Worm (Caenorhabditis elegans) whole organism, L1 larva: ENCODE measurements around the gene srh-27.

Experiments used
- C04F5.9 ChIP-seq: sonication (generic microtip); optimal IDR thresholded peaks from 2 replicates; lab custom pipeline; 2016; ENCODE audit warnings: missing genetic modification characterization, missing compliant biosample characterization
- C16A3.4 ChIP-seq: fragments of 150-350 bp; optimal IDR thresholded peaks from 2 replicates; lab custom pipeline; 2014; ENCODE audit warnings: missing biosample characterization, missing genetic modification characterization
- alr-1 ChIP-seq: fragments of 200-800 bp; sonication (Bioruptor generic); optimal IDR thresholded peaks from 2 replicates; lab custom pipeline; 2018; ENCODE audit warnings: borderline replicate concordance, mild to moderate bottlenecking, missing genetic modification characterization, missing compliant biosample characterization
- ama-1 ChIP-seq: fragments of 150-350 bp; optimal IDR thresholded peaks from 2 replicates; lab custom pipeline; 2014
- ceh-63 ChIP-seq: fragments of 200-800 bp; sonication (Bioruptor generic); optimal IDR thresholded peaks from 2 replicates; lab custom pipeline; 2018; ENCODE audit warnings: mild to moderate bottlenecking, missing genetic modification characterization, missing compliant biosample characterization
- ceh-88 ChIP-seq: fragments of 200-800 bp; sonication (Bioruptor generic); IDR thresholded peaks from 2 replicates; pipeline ENCODE4 v1.3.6; 2022; ENCODE audit warnings: missing genetic modification characterization, missing compliant biosample characterization
- ceh-90 ChIP-seq: sonication (generic microtip); optimal IDR thresholded peaks from 2 replicates; lab custom pipeline; 2016; ENCODE audit warnings: missing genetic modification characterization, missing compliant biosample characterization
- efl-1 ChIP-seq, 4 experiments: fragments of 150-350 bp; optimal IDR thresholded peaks in 3 of 4; peaks in 1 of 4; 1 replicate in 1 of 4; 2 replicates in 3 of 4; lab custom pipeline; 2014; ENCODE audit warnings: missing biosample characterization in 2 of 4, missing genetic modification characterization in 2 of 4, missing genetic modification reagents in 2 of 4
- egl-13 ChIP-seq: sonication (generic microtip); optimal IDR thresholded peaks from 2 replicates; lab custom pipeline; 2016; ENCODE audit warnings: missing genotype, missing genetic modification reagents, missing genetic modification characterization, missing compliant biosample characterization
- egl-27 ChIP-seq, 2 experiments: fragments of 150-350 bp in 1 of 2; sonication (generic microtip); optimal IDR thresholded peaks; 3 replicates each; lab custom pipeline; 2017 to 2018; ENCODE audit warnings: missing biosample characterization in 2 of 2, missing genetic modification characterization in 2 of 2, missing genetic modification reagents in 2 of 2
- elt-3 ChIP-seq, 6 experiments: fragments of 150-350 bp in 1 of 6; sonication (generic microtip); optimal IDR thresholded peaks; 2 replicates each; lab custom pipeline; 2017 to 2018; ENCODE audit warnings: missing biosample characterization in 6 of 6, missing genetic modification characterization in 6 of 6, inconsistent platforms in 1 of 6
- ets-5 ChIP-seq: fragments of 200-800 bp; sonication (Bioruptor generic); IDR thresholded peaks from 2 replicates; pipeline ENCODE4 v1.3.6; 2022; ENCODE audit warnings: missing genetic modification characterization, missing compliant biosample characterization
- grh-1 ChIP-seq: fragments of 200-800 bp; sonication (Bioruptor generic); IDR thresholded peaks from 2 replicates; pipeline ENCODE4 v1.3.6; 2022; ENCODE audit warnings: missing genetic modification reagents, missing genetic modification characterization, missing compliant biosample characterization
- isw-1 ChIP-seq: fragments of 200-800 bp; sonication (Bioruptor generic); IDR thresholded peaks from 2 replicates; pipeline ENCODE4 v1.3.6; 2022; ENCODE audit warnings: missing genetic modification characterization, missing compliant biosample characterization
- lin-13 ChIP-seq: fragments of 150-350 bp; optimal IDR thresholded peaks from 2 replicates; lab custom pipeline; 2014; ENCODE audit warnings: missing biosample characterization, missing genetic modification reagents, missing genetic modification characterization
- lin-35 ChIP-seq, 2 experiments: fragments of 150-350 bp; optimal IDR thresholded peaks; 2 replicates each; lab custom pipeline; 2014; ENCODE audit warnings: missing biosample characterization in 2 of 2, missing genetic modification characterization in 2 of 2, missing genetic modification reagents in 2 of 2
- lin-39 ChIP-seq: fragments of 150-350 bp; optimal IDR thresholded peaks from 2 replicates; lab custom pipeline; 2014; ENCODE audit warnings: missing biosample characterization, missing genetic modification reagents, missing genetic modification characterization
- lir-3 ChIP-seq: sonication (generic microtip); optimal IDR thresholded peaks from 2 replicates; lab custom pipeline; 2016; ENCODE audit warnings: mild to moderate bottlenecking, missing genetic modification characterization, moderate library complexity, missing compliant biosample characterization; ENCODE audit not compliant: poor library complexity
- mdl-1 ChIP-seq, 2 experiments: fragments of 150-350 bp; optimal IDR thresholded peaks; 2 replicates each; lab custom pipeline; 2014 to 2017; ENCODE audit warnings: missing biosample characterization in 2 of 2, missing genetic modification characterization in 2 of 2, inconsistent platforms in 1 of 2
- mef-2 ChIP-seq: fragments of 150-350 bp; optimal IDR thresholded peaks from 2 replicates; lab custom pipeline; 2014; ENCODE audit warnings: missing biosample characterization, missing genetic modification characterization
- nhr-11 ChIP-seq: fragments of 150-350 bp; optimal IDR thresholded peaks from 2 replicates; lab custom pipeline; 2014; ENCODE audit warnings: missing biosample characterization, missing genetic modification characterization
- nhr-47 ChIP-seq: sonication (generic microtip); optimal IDR thresholded peaks from 2 replicates; lab custom pipeline; 2016; ENCODE audit warnings: mild to moderate bottlenecking, missing genetic modification characterization, moderate library complexity, missing compliant biosample characterization
- nhr-76 ChIP-seq: sonication (generic microtip); optimal IDR thresholded peaks from 2 replicates; lab custom pipeline; 2017; ENCODE audit warnings: missing biosample characterization, missing genetic modification characterization
- nhr-84 ChIP-seq: sonication (generic microtip); optimal IDR thresholded peaks from 2 replicates; lab custom pipeline; 2017; ENCODE audit warnings: missing biosample characterization, missing genetic modification characterization
- pax-3 ChIP-seq: fragments of 200-800 bp; sonication (Bioruptor generic); optimal IDR thresholded peaks from 2 replicates; lab custom pipeline; 2018; ENCODE audit warnings: mild to moderate bottlenecking, missing genetic modification characterization, moderate library complexity, missing compliant biosample characterization
- pqm-1 ChIP-seq: sonication (generic microtip); optimal IDR thresholded peaks from 3 replicates; lab custom pipeline; 2017; ENCODE audit warnings: missing biosample characterization, missing genetic modification characterization
- skn-1 ChIP-seq: fragments of 150-350 bp; optimal IDR thresholded peaks from 2 replicates; lab custom pipeline; 2014; ENCODE audit warnings: missing biosample characterization, missing genetic modification characterization
- sox-4 ChIP-seq: sonication (generic microtip); optimal IDR thresholded peaks from 2 replicates; lab custom pipeline; 2016; ENCODE audit warnings: missing genetic modification characterization, missing compliant biosample characterization
- sptf-1 ChIP-seq: fragments of 150-350 bp; optimal IDR thresholded peaks from 2 replicates; lab custom pipeline; 2014; ENCODE audit warnings: missing biosample characterization, missing genetic modification characterization
- swsn-7 ChIP-seq: sonication (generic microtip); optimal IDR thresholded peaks from 2 replicates; lab custom pipeline; 2016; ENCODE audit warnings: missing genetic modification characterization, missing compliant biosample characterization
- unc-130 ChIP-seq: fragments of 150-350 bp; optimal IDR thresholded peaks from 2 replicates; lab custom pipeline; 2017; ENCODE audit warnings: missing biosample characterization, missing genetic modification characterization, inconsistent platforms
- unc-30 ChIP-seq: sonication (generic microtip); optimal IDR thresholded peaks from 2 replicates; lab custom pipeline; 2017; ENCODE audit warnings: missing biosample characterization, missing genetic modification characterization
- unc-98 ChIP-seq: fragments of 200-800 bp; sonication (Bioruptor generic); IDR thresholded peaks from 2 replicates; pipeline ENCODE4 v1.3.6; 2022; ENCODE audit warnings: missing genetic modification characterization, missing compliant biosample characterization
- vab-15 ChIP-seq: sonication (generic microtip); optimal IDR thresholded peaks from 2 replicates; lab custom pipeline; 2017; ENCODE audit warnings: missing genotype, mild to moderate bottlenecking, missing genetic modification characterization, missing compliant biosample characterization

The srh-27 gene

DNA sequence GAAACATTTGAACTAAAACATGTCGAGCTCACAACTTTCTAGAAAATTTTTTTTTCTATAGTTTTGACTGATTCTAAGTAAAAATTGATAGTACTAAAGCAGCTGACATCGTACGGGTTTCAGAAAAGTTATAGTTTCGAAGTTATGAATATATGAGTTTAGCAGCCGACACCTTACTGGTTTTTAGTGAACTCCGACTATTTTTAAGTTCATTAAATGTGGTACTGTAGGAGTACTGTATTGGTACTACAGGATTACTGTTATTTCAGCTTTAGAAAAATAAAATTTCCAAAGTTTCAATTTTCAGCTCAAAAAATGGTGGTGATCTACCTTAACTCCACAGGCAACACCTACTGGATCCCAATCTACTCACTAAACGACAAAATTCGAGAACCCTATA lies 17.2 kb downstream of the srh-27 start, which contains the start of gene sre-37:
sre-37 (plus strand) TSS at position 301 of the 400 bp plus-strand sequence.
- TF ChIP-seq alr-1 (tag; lab: Kevin White, UChicago) = no peak
- no peak for TF ChIP-seq pqm-1
- TF ChIP-seq nhr-84 (tag; lab: Kevin White, UChicago) = no peak
- TF ChIP-seq C16A3.4 (tag; lab: Kevin White, UChicago) = no peak
- no peak for TF ChIP-seq ama-1 (lab: Kevin White, UChicago)
- no peak for TF ChIP-seq isw-1 (GFP tag; lab: Robert Waterston, UW)
- no peak for TF ChIP-seq lin-13 (GFP tag; lab: Kevin White, UChicago)
- TF ChIP-seq nhr-47 = no peak
- no peak for TF ChIP-seq ets-5 (GFP tag; lab: Robert Waterston, UW)
- TF ChIP-seq ceh-63 (GFP tag; lab: Kevin White, UChicago) = no peak
- no peak for TF ChIP-seq egl-27 (tag; optimal IDR thresholded peaks at IDR 0.05; lab: Kevin White, UChicago)
- no peak for TF ChIP-seq mdl-1 (tag; optimal IDR thresholded peaks at IDR 0.05; lab: Kevin White, UChicago)
- TF ChIP-seq lir-3 (tag; lab: Kevin White, UChicago) = no peak
- TF ChIP-seq sox-4 = no peak
- no peak for TF ChIP-seq unc-30 (tag; lab: Kevin White, UChicago)

DNA sequence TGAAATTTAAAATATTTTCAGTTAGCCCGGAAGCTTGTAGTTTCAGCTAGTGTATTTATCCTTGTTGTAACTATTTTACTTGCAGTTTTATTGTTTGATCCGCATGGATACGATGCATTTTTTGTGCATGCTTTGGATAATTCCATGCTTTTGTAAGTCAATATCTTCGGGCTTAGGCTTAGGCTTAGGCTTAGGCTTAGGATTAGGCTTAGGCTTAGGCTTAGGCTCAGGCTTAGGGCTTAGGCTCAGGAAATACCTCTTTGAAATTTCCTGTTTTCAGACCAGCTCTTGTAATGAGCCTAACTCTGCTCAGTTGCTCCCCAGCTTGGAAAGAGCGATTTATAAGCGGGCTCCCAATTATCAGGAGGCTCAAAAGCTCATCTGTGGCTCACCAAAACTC lies 18.7 kb downstream of the srh-27 start, which contains the start of gene srg-16:
srg-16 (plus strand) TSS at position 87 of the 400 bp plus-strand sequence.
- TF ChIP-seq ceh-88 = no peak
- no peak for TF ChIP-seq elt-3 (tag; optimal IDR thresholded peaks at IDR 0.05; lab: Kevin White, UChicago)
- no peak for TF ChIP-seq unc-130 (tag; lab: Kevin White, UChicago)
- no peak for TF ChIP-seq lin-13 (GFP tag; lab: Kevin White, UChicago)
- no peak for TF ChIP-seq ceh-90 (tag; lab: Kevin White, UChicago)
- TF ChIP-seq C04F5.9 (tag; lab: Kevin White, UChicago) = no peak
- no peak for TF ChIP-seq swsn-7 (tag; lab: Kevin White, UChicago)
- TF ChIP-seq mef-2 (tag; lab: Kevin White, UChicago) = no peak
- TF ChIP-seq sptf-1 (tag; lab: Kevin White, UChicago) = no peak
- TF ChIP-seq lin-35 (GFP tag; optimal IDR thresholded peaks at IDR 0.05; lab: Kevin White, UChicago) = no peak
- no peak for TF ChIP-seq pax-3 (tag; lab: Kevin White, UChicago)
- no peak for TF ChIP-seq vab-15
- TF ChIP-seq nhr-76 = no peak
- TF ChIP-seq egl-13 (tag; lab: Kevin White, UChicago) = no peak
- TF ChIP-seq unc-98 = no peak
- no peak for TF ChIP-seq grh-1 (GFP tag; lab: Robert Waterston, UW)
- TF ChIP-seq mdl-1 (tag; optimal IDR thresholded peaks at IDR 0.05; lab: Kevin White, UChicago) = no peak
- no peak for TF ChIP-seq lin-39 (tag; lab: Kevin White, UChicago)

DNA sequence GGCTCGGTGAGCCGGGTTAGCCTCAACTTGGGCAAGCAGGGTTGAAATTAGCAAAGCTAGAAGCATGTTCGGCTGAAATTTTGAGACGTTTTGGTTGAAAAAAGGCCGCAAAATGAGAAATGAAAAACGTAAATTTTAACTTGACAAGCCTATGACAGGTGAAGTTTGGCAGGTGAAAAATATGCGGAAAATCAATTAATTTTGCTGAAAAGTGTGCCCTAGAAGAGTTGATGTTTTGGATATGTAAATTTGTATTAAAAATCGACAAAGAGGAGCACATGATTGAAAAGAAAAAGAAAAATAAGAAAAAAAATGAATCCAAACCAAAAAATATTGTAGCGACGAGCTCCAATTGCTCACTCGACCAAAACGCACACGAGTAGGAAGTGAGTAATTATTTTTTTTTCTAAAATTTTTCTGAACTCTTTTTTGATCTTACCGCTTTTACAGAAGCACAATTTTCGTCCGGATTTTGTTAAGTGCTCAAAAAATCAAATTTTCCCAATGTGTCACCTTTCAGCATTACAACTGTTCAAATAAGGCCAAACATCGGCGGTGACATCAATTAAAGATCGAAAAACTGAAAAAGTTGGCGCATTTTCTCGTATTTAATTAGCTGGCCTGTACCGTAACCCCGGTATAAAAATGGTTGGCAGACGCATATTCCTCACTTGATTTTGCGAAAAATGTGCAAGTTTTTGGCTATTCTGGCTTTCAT lies 23.0 kb downstream of the srh-27 start, which contains the start of the genes F15A4.5 and phat-8:
F15A4.5 (minus strand) TSS at position 101 of the 718 bp plus-strand sequence.
phat-8 (plus strand) TSS at position 668 of the 718 bp plus-strand sequence.
- TF ChIP-seq nhr-11 (tag; lab: Kevin White, UChicago) (no peak), efl-1 (optimal IDR thresholded peaks at IDR 0.05; lab: Kevin White, UChicago) (no peak), efl-1 (GFP tag; optimal IDR thresholded peaks at IDR 0.05 in 1 of 2; lab: Kevin White, UChicago) (peak in 1 of 2 experiments; percentile 58)

DNA sequence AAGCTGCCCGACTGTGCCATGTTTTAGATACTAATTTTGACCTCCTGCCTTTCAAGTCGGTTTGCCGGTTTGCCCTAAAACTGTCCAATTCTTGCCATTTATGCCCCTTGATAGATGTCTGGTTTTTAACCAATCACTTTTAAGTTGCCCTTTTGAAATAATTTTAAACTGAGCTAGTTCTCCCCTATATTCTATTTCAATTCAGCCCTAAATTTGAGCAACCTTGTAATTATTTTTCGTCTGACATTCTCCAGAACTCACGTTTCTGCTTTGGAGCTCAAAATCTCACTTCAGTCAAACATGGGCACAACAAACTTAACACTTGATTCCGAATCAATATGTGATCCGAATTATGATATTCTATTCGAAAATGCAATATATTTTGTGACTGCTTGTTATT lies 25.1 kb downstream of the srh-27 start, which contains the start of gene srg-17:
srg-17 (plus strand) TSS at position 301 of the 400 bp plus-strand sequence.
- TF ChIP-seq skn-1 (tag; lab: Kevin White, UChicago) = no peak
- TF ChIP-seq efl-1 (optimal IDR thresholded peaks at IDR 0.05; lab: Kevin White, UChicago) = no peak
- TF ChIP-seq efl-1 (GFP tag; optimal IDR thresholded peaks at IDR 0.05 in 1 of 2; lab: Kevin White, UChicago) = peak in 1 of 2 experiments; percentile 48
